Worm (Caenorhabditis elegans): ENCODE results near the gene pho-10.

Gene pho-10

ce11 chrII:9868698-9869097, 51.7 kb downstream of the pho-10 start, which contains the start of gene old-1:
old-1 (minus strand) TSS chrII:9868747.
- TF ChIP-seq W03F9.2 (tag; optimal IDR thresholded peaks at IDR 0.05) (no peak), him-1 (tag; optimal IDR thresholded peaks at IDR 0.05) (no peak), dao-5 (tag; optimal IDR thresholded peaks at IDR 0.05) (no peak)

ce11 chrII:9868207-9868606, 52.2 kb downstream of the pho-10 start:
- TF ChIP-seq W03F9.2 (tag; optimal IDR thresholded peaks at IDR 0.05) = no peak
- TF ChIP-seq dao-5 (tag; optimal IDR thresholded peaks at IDR 0.05) = no peak
- no peak for TF ChIP-seq him-1 (tag; optimal IDR thresholded peaks at IDR 0.05)

Measured in whole organism, L4/young adult.